Fruit fly (Drosophila melanogaster) whole organism, pupa: Measurements from ENCODE around the gene grn.

ENCODE experiments used
- CG10348 ChIP-seq: fragments of 200-800 bp; sonication (Bioruptor generic); IDR thresholded peaks from 2 replicates; pipeline ENCODE4 v1.3.6; 2022; ENCODE audit warnings: missing biosample characterization, missing genetic modification characterization
- CG12605 ChIP-seq: fragments of 200-800 bp; sonication (Bioruptor generic); IDR thresholded peaks from 2 replicates; pipeline ENCODE4 v1.3.6; 2022; ENCODE audit warnings: missing biosample characterization, missing genetic modification characterization
- CG13204 ChIP-seq: fragments of 200-800 bp; sonication (Bioruptor generic); optimal IDR thresholded peaks from 2 replicates; lab custom pipeline; 2018; ENCODE audit warnings: missing biosample characterization, mild to moderate bottlenecking, missing genetic modification characterization, moderate library complexity
- CG14655 ChIP-seq: fragments of 200-800 bp; sonication (Bioruptor generic); optimal IDR thresholded peaks from 3 replicates; lab custom pipeline; 2017; ENCODE audit warnings: mild to moderate bottlenecking, missing biosample characterization, missing genetic modification reagents, missing genetic modification characterization
- CG15710 ChIP-seq: fragments of 200-800 bp; sonication (Bioruptor generic); optimal IDR thresholded peaks from 2 replicates; lab custom pipeline; 2018; ENCODE audit warnings: missing biosample characterization, mild to moderate bottlenecking, missing genetic modification characterization, moderate library complexity
- CG17806 ChIP-seq: fragments of 200-800 bp; sonication (Bioruptor generic); optimal IDR thresholded peaks from 2 replicates; lab custom pipeline; 2018; ENCODE audit warnings: missing biosample characterization, mild to moderate bottlenecking, missing genetic modification characterization, moderate library complexity
- CG32121 ChIP-seq: fragments of 200-800 bp; sonication (Bioruptor generic); IDR thresholded peaks from 2 replicates; pipeline ENCODE4 v1.3.6; 2022; ENCODE audit warnings: missing biosample characterization, missing genetic modification characterization
- CG34367 ChIP-seq: fragments of 200-800 bp; sonication (Bioruptor generic); optimal IDR thresholded peaks from 2 replicates; lab custom pipeline; 2018; ENCODE audit warnings: missing biosample characterization, mild to moderate bottlenecking, missing genetic modification characterization
- CG4496 ChIP-seq: fragments of 200-800 bp; sonication (Bioruptor generic); IDR thresholded peaks from 3 replicates; pipeline ENCODE4 v1.3.6; 2022; ENCODE audit warnings: missing biosample characterization, missing genetic modification characterization
- CG8159 ChIP-seq: fragments of 200-800 bp; sonication (Bioruptor generic); optimal IDR thresholded peaks from 3 replicates; lab custom pipeline; 2018; ENCODE audit warnings: missing biosample characterization, mild to moderate bottlenecking, missing genetic modification characterization, moderate library complexity
- CG8301 ChIP-seq: fragments of 200-800 bp; sonication (Bioruptor generic); optimal IDR thresholded peaks from 2 replicates; lab custom pipeline; 2018; ENCODE audit warnings: missing biosample characterization, mild to moderate bottlenecking, missing genetic modification characterization
- CG9948 ChIP-seq: fragments of 200-800 bp; sonication (Bioruptor generic); optimal IDR thresholded peaks from 2 replicates; lab custom pipeline; 2018; ENCODE audit warnings: missing biosample characterization, mild to moderate bottlenecking, missing genetic modification characterization, moderate library complexity
- D1 ChIP-seq: fragments of 200-800 bp; sonication (Bioruptor generic); optimal IDR thresholded peaks from 2 replicates; lab custom pipeline; 2018; ENCODE audit warnings: missing biosample characterization, mild to moderate bottlenecking, missing genetic modification characterization, moderate library complexity
- EcR ChIP-seq: fragments of 200-800 bp; sonication (Bioruptor generic); optimal IDR thresholded peaks from 3 replicates; lab custom pipeline; 2019; ENCODE audit warnings: missing biosample characterization, missing genetic modification characterization, mild to moderate bottlenecking, moderate library complexity, missing genetic modification reagents
- Ets98B ChIP-seq: fragments of 200-800 bp; sonication (Bioruptor generic); IDR thresholded peaks from 2 replicates; pipeline ENCODE4 v1.3.6; 2022; ENCODE audit warnings: missing biosample characterization, missing genetic modification characterization
- Pif1A ChIP-seq: fragments of 200-800 bp; sonication (Bioruptor generic); optimal IDR thresholded peaks from 3 replicates; lab custom pipeline; 2016; ENCODE audit warnings: missing biosample characterization, missing genetic modification characterization
- Pif1B ChIP-seq: fragments of 200-800 bp; sonication (Bioruptor generic); optimal IDR thresholded peaks from 3 replicates; lab custom pipeline; 2016; ENCODE audit warnings: missing biosample characterization, missing genetic modification characterization
- Snoo ChIP-seq: fragments of 200-800 bp; sonication (Bioruptor generic); optimal IDR thresholded peaks from 3 replicates; lab custom pipeline; 2017; ENCODE audit warnings: missing biosample characterization, mild to moderate bottlenecking, missing genetic modification characterization, inconsistent platforms
- fd96Ca ChIP-seq: fragments of 200-800 bp; sonication (Bioruptor generic); IDR thresholded peaks from 3 replicates; pipeline ENCODE4 v1.3.6; 2022; ENCODE audit warnings: missing biosample characterization, missing genetic modification characterization
- gl ChIP-seq: fragments of 200-800 bp; sonication (Bioruptor generic); optimal IDR thresholded peaks from 2 replicates; lab custom pipeline; 2018; ENCODE audit warnings: missing biosample characterization, mild to moderate bottlenecking, missing genetic modification characterization
- rn ChIP-seq: fragments of 200-800 bp; sonication (Bioruptor generic); IDR thresholded peaks from 2 replicates; pipeline ENCODE4 v1.3.6; 2022; ENCODE audit warnings: missing biosample characterization, missing genetic modification characterization

The grn gene

DNA sequence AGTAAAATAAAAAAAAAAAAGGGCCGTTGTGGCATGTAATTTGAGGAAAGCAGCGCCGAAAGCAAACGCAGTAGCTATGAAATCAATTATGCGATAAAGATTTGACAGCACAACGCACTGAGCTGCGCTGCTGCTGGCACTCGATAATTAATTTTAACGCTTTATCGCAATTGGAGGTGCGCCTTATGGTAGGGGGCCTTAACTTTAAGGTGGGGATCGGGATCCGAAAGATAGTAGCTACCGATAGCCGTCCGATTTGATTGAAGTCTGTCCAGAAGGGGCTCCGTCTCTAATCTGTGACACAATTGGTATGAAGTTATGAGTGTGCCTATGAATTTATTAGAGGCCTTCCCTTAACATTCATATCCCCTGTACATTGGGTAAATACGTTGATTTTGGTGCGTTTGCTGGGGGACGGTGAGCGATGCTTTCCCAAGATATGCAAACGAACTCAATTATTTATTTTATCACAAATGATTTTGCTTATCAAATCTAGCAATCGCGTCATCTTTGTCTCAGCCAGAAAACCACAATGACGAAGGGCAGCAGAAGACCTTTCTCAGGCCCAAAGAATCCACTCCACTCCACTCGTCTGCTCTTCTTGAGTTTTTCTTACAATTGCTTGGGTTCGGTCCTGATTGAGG lies 27.3 kb upstream of the grn start:
- no peak for TF ChIP-seq Pif1B (GFP tag; lab: Kevin White, UChicago)
- no peak for TF ChIP-seq CG12605
- no peak for TF ChIP-seq CG9948
- no peak for TF ChIP-seq CG4496 (GFP tag; lab: Robert Waterston, UW)
- no peak for TF ChIP-seq Ets98B (GFP tag; lab: Robert Waterston, UW)
- no peak for TF ChIP-seq CG17806 (tag; lab: Kevin White, UChicago)
- TF ChIP-seq CG8159 (tag; lab: Kevin White, UChicago): no peak

- TF ChIP-seq CG34367 (tag; lab: Kevin White, UChicago): no peak
- TF ChIP-seq Pif1A (GFP tag; lab: Kevin White, UChicago): no peak
- no peak for TF ChIP-seq CG14655 (GFP tag; lab: Kevin White, UChicago)
These were observed 26.0 kb upstream of the grn start for dm6 chr3R:8207276-8207654.

DNA sequence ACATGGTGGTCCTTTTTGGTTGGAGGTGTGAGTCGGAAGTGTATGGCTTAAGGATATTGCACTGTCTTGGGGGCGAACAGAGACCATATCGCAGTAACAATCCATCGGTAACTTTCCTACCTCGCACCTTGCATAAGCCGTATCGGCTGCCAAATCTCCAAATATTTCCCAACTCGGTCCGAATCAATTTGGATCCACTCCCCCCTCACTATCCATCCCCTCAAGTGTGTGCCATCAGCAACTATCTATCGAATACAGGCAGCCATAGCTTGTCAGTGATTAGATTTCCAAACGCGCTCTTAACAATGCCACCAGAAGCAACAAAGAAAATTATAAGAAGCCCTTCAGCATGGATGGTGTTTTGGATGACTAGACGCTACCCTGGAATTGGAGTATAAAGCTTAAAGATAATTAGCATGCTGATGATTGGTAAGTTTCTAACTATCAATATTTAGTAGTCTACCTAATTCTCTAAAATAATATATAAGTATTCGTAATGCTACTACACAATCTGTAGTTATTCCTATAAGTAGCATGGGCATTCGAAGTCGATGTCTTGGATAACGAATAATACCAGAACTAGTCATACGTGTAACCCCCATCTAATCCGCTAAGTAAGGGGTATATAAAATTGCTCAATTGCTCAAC lies 25.5 kb upstream of the grn start:
- no peak for TF ChIP-seq Pif1A (GFP tag; lab: Kevin White, UChicago)
- no peak for TF ChIP-seq D1
- TF ChIP-seq CG14655 (GFP tag; lab: Kevin White, UChicago): no peak
- TF ChIP-seq rn: no peak
- no peak for TF ChIP-seq CG34367 (tag; lab: Kevin White, UChicago)
- TF ChIP-seq CG4496 (GFP tag; lab: Robert Waterston, UW): no peak
- TF ChIP-seq, all 21 proteins: peak for 0

dm6 chr3R:8206019-8206418 lies 24.8 kb upstream of the grn start:
- no peak for TF ChIP-seq Ets98B (GFP tag; lab: Robert Waterston, UW)
- TF ChIP-seq CG32121 (GFP tag; lab: Robert Waterston, UW): no peak
- TF ChIP-seq CG34367 (tag; lab: Kevin White, UChicago): no peak
- no peak for TF ChIP-seq EcR (GFP tag; lab: Kevin White, UChicago)
- no peak for TF ChIP-seq gl (tag; lab: Kevin White, UChicago)
- TF ChIP-seq Pif1B (GFP tag; lab: Kevin White, UChicago): no peak
- TF ChIP-seq CG8301 (tag; lab: Kevin White, UChicago): no peak
- no peak for TF ChIP-seq CG13204 (GFP tag; lab: Kevin White, UChicago)
- TF ChIP-seq CG14655 (GFP tag; lab: Kevin White, UChicago): no peak
- TF ChIP-seq CG4496 (GFP tag; lab: Robert Waterston, UW): no peak
- TF ChIP-seq CG8159 (tag; lab: Kevin White, UChicago): no peak
- TF ChIP-seq CG10348 (GFP tag; lab: Robert Waterston, UW): no peak
- no peak for TF ChIP-seq D1

dm6 chr3R:8205292-8205893 lies 24.1 kb upstream of the grn start:
- TF ChIP-seq CG13204 (GFP tag; lab: Kevin White, UChicago) (no peak), rn (no peak), CG10348 (GFP tag; lab: Robert Waterston, UW) (no peak), CG34367 (tag; lab: Kevin White, UChicago) (no peak), D1 (no peak), CG4496 (GFP tag; lab: Robert Waterston, UW) (no peak), Pif1B (GFP tag; lab: Kevin White, UChicago) (no peak), CG14655 (GFP tag; lab: Kevin White, UChicago) (no peak), CG15710 (tag; lab: Kevin White, UChicago) (no peak), CG8301 (tag; lab: Kevin White, UChicago) (no peak), Snoo (tag; lab: Kevin White, UChicago) (no peak), CG17806 (tag; lab: Kevin White, UChicago) (no peak), CG12605 (no peak), CG8159 (tag; lab: Kevin White, UChicago) (no peak), Pif1A (GFP tag; lab: Kevin White, UChicago) (no peak), fd96Ca (no peak), CG9948 (no peak), EcR (GFP tag; lab: Kevin White, UChicago) (no peak), CG32121 (GFP tag; lab: Robert Waterston, UW) (no peak), Ets98B (GFP tag; lab: Robert Waterston, UW) (no peak)

DNA sequence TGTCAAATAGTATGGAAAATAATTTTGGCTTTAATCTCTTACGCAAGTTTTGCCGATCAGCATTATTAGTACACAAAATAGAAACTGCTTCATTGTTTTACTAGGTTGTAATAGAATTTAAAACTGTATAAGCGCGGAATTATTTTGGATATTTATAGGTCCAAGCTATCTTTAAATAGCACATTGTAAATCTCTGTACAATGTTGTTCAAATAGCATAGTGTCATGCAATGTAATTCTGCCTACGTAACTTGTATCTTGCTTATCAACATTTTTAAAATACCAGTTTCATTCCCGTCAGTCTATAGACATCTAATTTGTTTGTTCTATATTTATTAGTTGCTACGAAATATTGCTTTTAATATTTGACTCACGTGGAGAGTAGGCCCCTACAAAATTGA lies 23.5 kb upstream of the grn start, which contains the start of gene CheA84a:
TSS of gene CheA84a (minus strand) at position 101 of the 400 bp plus-strand sequence.
- TF ChIP-seq D1 (no peak), CG12605 (no peak)
- TF ChIP-seq, all 21 proteins: peak for 0
